Worm (Caenorhabditis elegans) whole organism, L4 larva: Measurements from ENCODE around the gene fat-7.

ENCODE experiments used
- D1046.2 ChIP-seq: fragments of 200-800 bp; sonication (Bioruptor generic); IDR thresholded peaks from 2 replicates; pipeline ENCODE4 v1.3.6; 2022; ENCODE audit warnings: missing genetic modification characterization, missing compliant biosample characterization
- R02D3.7 ChIP-seq: fragments of 150-350 bp; sonication (generic microtip); optimal IDR thresholded peaks from 3 replicates; lab custom pipeline; 2014; ENCODE audit warnings: missing biosample characterization, missing genetic modification characterization
- T20F7.1 ChIP-seq: fragments of 200-800 bp; sonication (Bioruptor generic); optimal IDR thresholded peaks from 2 replicates; lab custom pipeline; 2018; ENCODE audit warnings: mild to moderate bottlenecking, missing genetic modification characterization, missing compliant biosample characterization
- aly-2 ChIP-seq: sonication (generic microtip); optimal IDR thresholded peaks from 2 replicates; lab custom pipeline; 2018; ENCODE audit warnings: missing biosample characterization, missing genetic modification characterization
- dpl-1 ChIP-seq: fragments of 150-350 bp; optimal IDR thresholded peaks from 2 replicates; lab custom pipeline; 2014; ENCODE audit warnings: missing biosample characterization, missing genetic modification reagents, missing genetic modification characterization
- lin-38 ChIP-seq: fragments of 200-800 bp; sonication (Bioruptor generic); IDR thresholded peaks from 2 replicates; pipeline ENCODE4 v1.3.6; 2022; ENCODE audit warnings: missing genetic modification reagents, missing genetic modification characterization, missing compliant biosample characterization
- lsy-2 ChIP-seq, 2 experiments: fragments of 150-350 bp in 1 of 2; sonication (generic microtip) in 1 of 2; optimal IDR thresholded peaks; 2 replicates each; lab custom pipeline; 2014 to 2017; ENCODE audit warnings: missing biosample characterization in 2 of 2, missing genetic modification characterization in 2 of 2
- pqm-1 ChIP-seq: sonication (generic microtip); optimal IDR thresholded peaks from 2 replicates; lab custom pipeline; 2017; ENCODE audit warnings: missing biosample characterization, missing genetic modification characterization
- snpc-4 ChIP-seq: fragments of 150-350 bp; optimal IDR thresholded peaks from 2 replicates; lab custom pipeline; 2014; ENCODE audit warnings: missing biosample characterization, missing genetic modification characterization
- zag-1 ChIP-seq: fragments of 150-350 bp; optimal IDR thresholded peaks from 2 replicates; lab custom pipeline; 2014; ENCODE audit warnings: missing biosample characterization, missing genetic modification characterization
- ztf-11 ChIP-seq: fragments of 150-350 bp; optimal IDR thresholded peaks from 2 replicates; lab custom pipeline; 2014; ENCODE audit warnings: missing biosample characterization, missing genetic modification characterization

- TF ChIP-seq snpc-4 (tag; lab: Kevin White, UChicago) (no peak), lsy-2 (tag; optimal IDR thresholded peaks at IDR 0.05; lab: Kevin White, UChicago) (no peak), D1046.2 (GFP tag; lab: Robert Waterston, UW) (no peak), T20F7.1 (no peak), zag-1 (no peak), ztf-11 (no peak), aly-2 (tag; lab: Kevin White, UChicago) (no peak), R02D3.7 (no peak), pqm-1 (tag; lab: Kevin White, UChicago) (no peak), dpl-1 (GFP tag; lab: Kevin White, UChicago) (no peak), lin-38 (GFP tag; lab: Robert Waterston, UW) (no peak)
Measured at ce11 chrV:7199077-7199476, 46.1 kb upstream of the fat-7 start.
